Fruit fly (Drosophila melanogaster) whole organism, embryonic: ENCODE results near the gene U2af50.

Experiments used
- ATbp ChIP-seq: fragments of 200-800 bp; sonication (Bioruptor generic); optimal IDR thresholded peaks from 2 replicates; lab custom pipeline; 2017; ENCODE audit warnings: missing biosample characterization, mild to moderate bottlenecking, missing genetic modification characterization, missing genetic modification reagents
- Atf-2 ChIP-seq: fragments of 200-800 bp; sonication (Bioruptor generic); optimal IDR thresholded peaks from 2 replicates; lab custom pipeline; 2016; ENCODE audit warnings: missing biosample characterization, missing genetic modification characterization
- B-H2 ChIP-seq: fragments of 200-800 bp; sonication (Bioruptor generic); optimal IDR thresholded peaks from 2 replicates; lab custom pipeline; 2018; ENCODE audit warnings: missing biosample characterization, mild to moderate bottlenecking, missing genetic modification characterization
- CG11504 ChIP-seq: fragments of 200-800 bp; sonication (Bioruptor generic); optimal IDR thresholded peaks from 3 replicates; lab custom pipeline; 2019; ENCODE audit warnings: missing biosample characterization, mild to moderate bottlenecking, missing genetic modification characterization, moderate library complexity
- CG12071 ChIP-seq: fragments of 200-800 bp; sonication (Bioruptor generic); optimal IDR thresholded peaks from 3 replicates; lab custom pipeline; 2018; ENCODE audit warnings: missing biosample characterization, mild to moderate bottlenecking, missing genetic modification characterization
- CG14441 ChIP-seq: fragments of 200-800 bp; sonication (Bioruptor generic); IDR thresholded peaks from 2 replicates; pipeline ENCODE4 v1.3.6; 2022; ENCODE audit warnings: missing biosample characterization, missing genetic modification characterization
- CG16813 ChIP-seq: fragments of 200-800 bp; sonication (Bioruptor generic); IDR thresholded peaks from 3 replicates; pipeline ENCODE4 v1.3.6; 2022; ENCODE audit warnings: missing biosample characterization, missing genetic modification characterization; ENCODE audit not compliant: partially characterized antibody
- CG17612 ChIP-seq: fragments of 200-800 bp; sonication (Bioruptor generic); IDR thresholded peaks from 2 replicates; pipeline ENCODE4 v1.3.6; 2022; ENCODE audit warnings: missing biosample characterization, missing genetic modification characterization
- CG1792 ChIP-seq: fragments of 200-800 bp; sonication (Bioruptor generic); optimal IDR thresholded peaks from 2 replicates; lab custom pipeline; 2016; ENCODE audit warnings: missing biosample characterization, missing genetic modification characterization
- CG18011 ChIP-seq: fragments of 200-800 bp; sonication (Bioruptor generic); optimal IDR thresholded peaks from 2 replicates; lab custom pipeline; 2017; ENCODE audit warnings: missing biosample characterization, missing genetic modification characterization, mild to moderate bottlenecking, moderate library complexity, missing genotype
- CG32532 ChIP-seq: fragments of 200-800 bp; sonication (Bioruptor generic); IDR thresholded peaks from 2 replicates; pipeline ENCODE4 v1.3.6; 2022; ENCODE audit warnings: missing biosample characterization, missing genetic modification characterization
- CG3726 ChIP-seq: fragments of 200-800 bp; sonication (Bioruptor generic); IDR thresholded peaks from 3 replicates; pipeline ENCODE4, ENCODE4 v1.3.6; 2022; ENCODE audit warnings: missing biosample characterization, missing genetic modification characterization
- CG4404 ChIP-seq: fragments of 200-800 bp; sonication (Bioruptor generic); IDR thresholded peaks from 2 replicates; pipeline ENCODE4 v1.3.6; 2022; ENCODE audit warnings: missing biosample characterization, missing genetic modification characterization
- CG7556 ChIP-seq: fragments of 200-800 bp; sonication (Bioruptor generic); optimal IDR thresholded peaks from 2 replicates; lab custom pipeline; 2017; ENCODE audit warnings: missing biosample characterization, mild to moderate bottlenecking, missing genetic modification characterization
- CG7963 ChIP-seq: fragments of 200-800 bp; sonication (Bioruptor generic); IDR thresholded peaks from 3 replicates; pipeline ENCODE4 v1.3.6; 2022; ENCODE audit warnings: missing biosample characterization, missing genetic modification characterization; ENCODE audit not compliant: partially characterized antibody
- CG8924 ChIP-seq: fragments of 200-800 bp; optimal IDR thresholded peaks from 3 replicates; lab custom pipeline; 2019; ENCODE audit warnings: missing biosample characterization, mild to moderate bottlenecking, missing genetic modification characterization, moderate library complexity
- Dll ChIP-seq: fragments of 200-800 bp; sonication (Bioruptor generic); IDR thresholded peaks from 4 replicates; pipeline ENCODE4 v1.3.6; 2022; ENCODE audit warnings: missing biosample characterization, missing genetic modification characterization; ENCODE audit not compliant: partially characterized antibody
- Dp ChIP-seq: fragments of 200-800 bp; sonication (Bioruptor generic); optimal IDR thresholded peaks from 2 replicates; lab custom pipeline; 2018; ENCODE audit warnings: missing biosample characterization, mild to moderate bottlenecking, missing genetic modification characterization, moderate library complexity
- Elba2 ChIP-seq: fragments of 200-800 bp; sonication (Bioruptor generic); optimal IDR thresholded peaks from 3 replicates; lab custom pipeline; 2016; ENCODE audit warnings: missing biosample characterization, missing genetic modification characterization
- Ets97D ChIP-seq: fragments of 200-800 bp; sonication (Bioruptor generic); optimal IDR thresholded peaks from 3 replicates; lab custom pipeline; 2016; ENCODE audit warnings: missing biosample characterization, missing genetic modification characterization
- H15 ChIP-seq: fragments of 200-800 bp; sonication (Bioruptor generic); IDR thresholded peaks from 3 replicates; pipeline ENCODE4 v1.3.6; 2022; ENCODE audit warnings: missing biosample characterization, missing genetic modification characterization
- HLH3B ChIP-seq: fragments of 200-800 bp; sonication (Bioruptor generic); IDR thresholded peaks from 2 replicates; pipeline ENCODE4 v1.3.6; 2022; ENCODE audit warnings: missing biosample characterization, missing genetic modification characterization
- Hand ChIP-seq: fragments of 200-800 bp; sonication (Bioruptor generic); optimal IDR thresholded peaks from 2 replicates; lab custom pipeline; 2017; ENCODE audit warnings: mild to moderate bottlenecking, missing biosample characterization, missing genetic modification reagents, missing genetic modification characterization
- Hmx ChIP-seq: fragments of 200-800 bp; sonication (Bioruptor generic); optimal IDR thresholded peaks from 2 replicates; lab custom pipeline; 2016; ENCODE audit warnings: missing biosample characterization, missing genetic modification characterization
- Hr39 ChIP-seq: fragments of >200 bp; optimal IDR thresholded peaks from 2 replicates; lab custom pipeline; 2017
- Lim3 ChIP-seq: fragments of 200-800 bp; sonication (Bioruptor generic); IDR thresholded peaks from 2 replicates; pipeline ENCODE4 v1.3.6; 2022; ENCODE audit warnings: missing biosample characterization, missing genetic modification characterization
- Rfx ChIP-seq: fragments of 200-800 bp; sonication (Bioruptor generic); IDR thresholded peaks from 2 replicates; pipeline ENCODE4 v1.3.6; 2022; ENCODE audit warnings: missing biosample characterization, missing genetic modification characterization
- Rx ChIP-seq: fragments of 200-800 bp; sonication (Bioruptor generic); IDR thresholded peaks from 2 replicates; pipeline ENCODE4 v1.3.6; 2022; ENCODE audit warnings: missing biosample characterization, missing genetic modification characterization
- Scr ChIP-seq: fragments of 200-800 bp; sonication (Bioruptor generic); IDR thresholded peaks from 2 replicates; pipeline ENCODE4 v1.3.6; 2022; ENCODE audit warnings: missing biosample characterization, missing genetic modification characterization; ENCODE audit not compliant: partially characterized antibody
- Usf ChIP-seq: fragments of 200-800 bp; sonication (Bioruptor generic); optimal IDR thresholded peaks from 2 replicates; lab custom pipeline; 2017; ENCODE audit warnings: missing genotype, missing biosample characterization, missing genetic modification characterization
- YL-1 ChIP-seq: fragments of 200-800 bp; sonication (Bioruptor generic); optimal IDR thresholded peaks from 3 replicates; lab custom pipeline; 2017; ENCODE audit warnings: missing biosample characterization, mild to moderate bottlenecking, missing genetic modification characterization
- ab ChIP-seq: fragments of 200-800 bp; sonication (Bioruptor generic); optimal IDR thresholded peaks from 2 replicates; lab custom pipeline; 2016; ENCODE audit warnings: missing biosample characterization, missing genetic modification characterization
- ash1 ChIP-seq: fragments of 200-800 bp; sonication (Bioruptor generic); optimal IDR thresholded peaks from 2 replicates; lab custom pipeline; 2018; ENCODE audit warnings: missing biosample characterization, mild to moderate bottlenecking, missing genetic modification characterization
- fru ChIP-seq: fragments of >200 bp; optimal IDR thresholded peaks from 2 replicates; lab custom pipeline; 2017
- gsb-n ChIP-seq: fragments of 200-800 bp; sonication (Bioruptor generic); optimal IDR thresholded peaks from 3 replicates; lab custom pipeline; 2018; ENCODE audit warnings: missing biosample characterization, mild to moderate bottlenecking, missing genetic modification characterization
- ham ChIP-seq: fragments of 200-800 bp; sonication (Bioruptor generic); IDR thresholded peaks from 2 replicates; pipeline ENCODE4 v1.3.6; 2022; ENCODE audit warnings: missing biosample characterization, missing genetic modification characterization
- hb ChIP-seq: fragments of 200-800 bp; sonication (Bioruptor generic); IDR thresholded peaks from 3 replicates; pipeline ENCODE4 v1.3.6; 2022; ENCODE audit warnings: missing biosample characterization, missing genetic modification characterization; ENCODE audit not compliant: partially characterized antibody
- jing ChIP-seq: fragments of 200-800 bp; sonication (Bioruptor generic); optimal IDR thresholded peaks from 2 replicates; lab custom pipeline; 2018; ENCODE audit warnings: missing biosample characterization, mild to moderate bottlenecking, missing genetic modification characterization
- jumu ChIP-seq: fragments of 200-800 bp; sonication (Bioruptor generic); optimal IDR thresholded peaks from 3 replicates; lab custom pipeline; 2016; ENCODE audit warnings: missing biosample characterization, missing genetic modification characterization
- kay ChIP-seq: fragments of 200-800 bp; sonication (Bioruptor generic); optimal IDR thresholded peaks from 2 replicates; lab custom pipeline; 2016; ENCODE audit warnings: missing biosample characterization, missing genetic modification characterization
- ken ChIP-seq: fragments of 200-800 bp; sonication (Bioruptor generic); IDR thresholded peaks from 3 replicates; pipeline ENCODE4 v1.3.6; 2022; ENCODE audit warnings: missing biosample characterization, missing genetic modification characterization
- lbe ChIP-seq: fragments of 200-800 bp; sonication (Bioruptor generic); optimal IDR thresholded peaks from 2 replicates; lab custom pipeline; 2016; ENCODE audit warnings: missing biosample characterization, mild to moderate bottlenecking, missing genetic modification characterization
- mirr ChIP-seq: fragments of 200-800 bp; sonication (Bioruptor generic); optimal IDR thresholded peaks from 3 replicates; lab custom pipeline; 2018; ENCODE audit warnings: missing biosample characterization, mild to moderate bottlenecking, missing genetic modification characterization
- pfk ChIP-seq: fragments of 200-800 bp; sonication (Bioruptor generic); optimal IDR thresholded peaks from 2 replicates; lab custom pipeline; 2018; ENCODE audit warnings: missing biosample characterization, mild to moderate bottlenecking, missing genetic modification characterization, moderate library complexity
- pho ChIP-seq: fragments of 200-800 bp; sonication (Bioruptor generic); optimal IDR thresholded peaks from 2 replicates; lab custom pipeline; 2016; ENCODE audit warnings: missing biosample characterization, missing genetic modification characterization
- sim ChIP-seq: fragments of 200-800 bp; sonication (Bioruptor generic); IDR thresholded peaks from 2 replicates; pipeline ENCODE4 v1.3.6; 2022; ENCODE audit warnings: missing biosample characterization, missing genetic modification characterization
- slou ChIP-seq: fragments of 200-800 bp; sonication (Bioruptor generic); optimal IDR thresholded peaks from 3 replicates; lab custom pipeline; 2016; ENCODE audit warnings: missing biosample characterization, missing genetic modification characterization
- sr ChIP-seq: fragments of 200-800 bp; sonication (Bioruptor generic); IDR thresholded peaks from 3 replicates; pipeline ENCODE4 v1.3.6; 2022; ENCODE audit warnings: missing biosample characterization, missing genetic modification characterization
- tap ChIP-seq: fragments of 200-800 bp; optimal IDR thresholded peaks from 3 replicates; lab custom pipeline; 2019; ENCODE audit warnings: missing biosample characterization, mild to moderate bottlenecking, missing genetic modification characterization, moderate library complexity
- unc-4 ChIP-seq: fragments of 200-800 bp; sonication (Bioruptor generic); IDR thresholded peaks from 2 replicates; pipeline ENCODE4 v1.3.6; 2022; ENCODE audit warnings: missing biosample characterization, missing genetic modification characterization; ENCODE audit not compliant: partially characterized antibody
- vvl ChIP-seq: fragments of 200-800 bp; sonication (Bioruptor generic); IDR thresholded peaks from 2 replicates; pipeline ENCODE4 v1.3.6; 2022; ENCODE audit warnings: missing biosample characterization, missing genetic modification characterization
- wek ChIP-seq: fragments of 200-800 bp; sonication (Bioruptor generic); optimal IDR thresholded peaks from 3 replicates; lab custom pipeline; 2018; ENCODE audit warnings: missing biosample characterization, mild to moderate bottlenecking, missing genetic modification characterization, moderate library complexity
- wor ChIP-seq: fragments of 200-800 bp; sonication (Bioruptor generic); IDR thresholded peaks from 2 replicates; pipeline ENCODE4 v1.3.6; 2022; ENCODE audit warnings: missing biosample characterization, missing genetic modification characterization

Gene U2af50

DNA sequence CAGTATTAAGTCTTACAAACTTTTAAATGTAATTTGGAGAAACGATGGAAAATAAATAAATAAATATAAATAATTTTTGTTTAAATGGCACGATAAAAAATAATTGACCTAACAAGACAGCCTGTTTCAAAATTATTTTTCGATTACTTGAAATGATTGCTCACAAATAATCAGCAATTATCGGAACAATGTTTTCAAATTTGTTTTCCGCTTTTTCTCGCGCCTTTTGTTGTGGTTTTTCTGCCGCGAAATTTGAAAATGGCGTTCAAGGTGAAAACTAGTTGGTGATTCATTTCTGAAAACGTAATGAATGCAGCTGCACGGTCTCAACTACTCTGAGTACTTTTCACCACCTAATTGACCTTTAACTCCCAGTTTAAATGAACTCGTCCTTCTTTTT, 37.8 kb downstream of the U2af50 start (continued):
- TF ChIP-seq jing (no peak), CG7963 (GFP tag; lab: Robert Waterston, UW) (no peak), ash1 (GFP tag; lab: Kevin White, UChicago) (no peak), ham (GFP tag; lab: Robert Waterston, UW) (no peak), slou (no peak), CG4404 (GFP tag; lab: Robert Waterston, UW) (no peak), CG14441 (no peak), Dll (GFP tag; lab: Robert Waterston, UW) (0 out of 4 replicates have a peak, but pooled peaks have one; percentile 16), hb (GFP tag; lab: Robert Waterston, UW) (no peak), sr (GFP tag; lab: Robert Waterston, UW) (no peak), pfk (GFP tag; lab: Kevin White, UChicago) (peak; percentile 75), kay (GFP tag; lab: Kevin White, UChicago) (no peak), Hmx (GFP tag; lab: Kevin White, UChicago) (no peak), Rx (GFP tag; lab: Robert Waterston, UW) (no peak), jumu (no peak), H15 (GFP tag; lab: Robert Waterston, UW) (no peak), ken (GFP tag; lab: Robert Waterston, UW) (no peak), Usf (no peak), lbe (no peak), tap (tag; lab: Kevin White, UChicago) (no peak), CG12071 (no peak), mirr (no peak), Ets97D (peak; percentile 51), Rfx (GFP tag; lab: Robert Waterston, UW) (no peak), Hand (GFP tag; lab: Kevin White, UChicago) (no peak), unc-4 (GFP tag; lab: Robert Waterston, UW) (peak; percentile 19; the same call in 1 of the 2 replicates), pho (GFP tag; lab: Kevin White, UChicago) (no peak), Dp (peak; percentile 82), HLH3B (GFP tag; lab: Robert Waterston, UW) (no peak), B-H2 (GFP tag; lab: Kevin White, UChicago) (no peak), wor (GFP tag; lab: Robert Waterston, UW) (no peak), gsb-n (no peak), CG18011 (no peak), CG17612 (no peak), CG3726 (GFP tag; lab: Robert Waterston, UW) (no peak), CG8924 (tag; lab: Kevin White, UChicago) (no peak), wek (GFP tag; lab: Kevin White, UChicago) (no peak), Elba2 (GFP tag; lab: Kevin White, UChicago) (no peak), CG1792 (no peak), Hr39 (lab: Kevin White, UChicago) (no peak), fru (no peak), ab (no peak), CG16813 (GFP tag; lab: Robert Waterston, UW) (0 out of 3 replicates have a peak, but pooled peaks have one; percentile 42), YL-1 (GFP tag; lab: Kevin White, UChicago) (no peak), CG11504 (tag; lab: Kevin White, UChicago) (no peak), vvl (GFP tag; lab: Robert Waterston, UW) (no peak), ATbp (GFP tag; lab: Kevin White, UChicago) (no peak), Atf-2 (GFP tag; lab: Kevin White, UChicago) (no peak), CG7556 (GFP tag; lab: Kevin White, UChicago) (no peak), Lim3 (GFP tag; lab: Robert Waterston, UW) (no peak), sim (GFP tag; lab: Robert Waterston, UW) (no peak), Scr (GFP tag; lab: Robert Waterston, UW) (peak; percentile 25), CG32532 (GFP tag; lab: Robert Waterston, UW) (no peak)
